Worm (Caenorhabditis elegans) whole organism, young adult: Measurements from ENCODE around the gene T03D3.5.

Source experiments
- ceh-91 ChIP-seq: fragments of 200-800 bp; sonication (Bioruptor generic); IDR thresholded peaks from 2 replicates; pipeline ENCODE4 v1.3.6; 2022; ENCODE audit warnings: missing genetic modification reagents, missing genetic modification characterization, missing compliant biosample characterization
- dpff-1 ChIP-seq: sonication (generic microtip); optimal IDR thresholded peaks from 2 replicates; lab custom pipeline; 2017; ENCODE audit warnings: mild to moderate bottlenecking, missing genetic modification characterization, missing compliant biosample characterization
- lag-1 ChIP-seq: fragments of 200-800 bp; sonication (Bioruptor generic); IDR thresholded peaks from 2 replicates; pipeline ENCODE4 v1.3.6; 2022; ENCODE audit warnings: missing genetic modification reagents, missing genetic modification characterization, missing compliant biosample characterization
- nfya-1 ChIP-seq: sonication (generic microtip); optimal IDR thresholded peaks from 2 replicates; lab custom pipeline; 2017; ENCODE audit warnings: antibody characterized with exemption, missing compliant biosample characterization, missing genetic modification characterization, borderline replicate concordance; ENCODE audit not compliant: insufficient read depth
- snpc-4 ChIP-seq, 5 experiments: fragments of 150-350 bp in 1 of 5; sonication (generic microtip) in 4 of 5; optimal IDR thresholded peaks; 2 replicates each; lab custom pipeline; 2014 to 2018; ENCODE audit warnings: missing genetic modification characterization in 5 of 5, missing biosample characterization in 3 of 5, antibody characterized with exemption in 2 of 5, mild to moderate bottlenecking in 2 of 5, missing compliant biosample characterization in 2 of 5, missing genotype in 2 of 5, moderate library complexity in 2 of 5, missing genetic modification reagents in 1 of 5
- unc-62 ChIP-seq: fragments of 150-350 bp; optimal IDR thresholded peaks from 2 replicates; lab custom pipeline; 2014; ENCODE audit warnings: missing biosample characterization, missing genetic modification reagents, missing genetic modification characterization

DNA sequence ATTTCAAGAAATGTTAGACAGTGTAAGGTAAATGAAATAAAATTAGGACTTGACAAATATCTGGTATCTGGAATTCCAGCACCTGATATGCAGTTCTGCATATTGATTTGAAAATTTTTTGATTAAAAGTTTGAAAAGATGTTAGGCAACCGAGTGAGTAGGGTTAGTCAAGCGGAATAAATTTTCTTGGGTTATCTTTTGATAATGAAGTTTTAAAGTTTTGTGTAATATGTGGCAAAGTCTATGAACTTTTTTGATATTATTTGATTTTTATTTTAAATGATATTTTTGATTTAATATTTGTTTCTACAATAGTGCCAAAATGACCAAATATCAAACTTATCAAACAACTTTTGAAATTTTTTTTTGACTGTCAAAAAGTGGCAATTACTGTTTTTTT, 42.9 kb upstream of the T03D3.5 start, which contains the start of gene srh-241:
- TF ChIP-seq unc-62 (GFP tag; lab: Kevin White, UChicago) = no peak
- TF ChIP-seq lag-1 (GFP tag; lab: Robert Waterston, UW) = no peak
- no peak for TF ChIP-seq dpff-1 (tag; lab: Kevin White, UChicago)
- TF ChIP-seq ceh-91 = no peak
- no peak for TF ChIP-seq snpc-4 (GFP tag; optimal IDR thresholded peaks at IDR 0.05; lab: Kevin White, UChicago)
- no peak for TF ChIP-seq snpc-4 (tag; optimal IDR thresholded peaks at IDR 0.05; lab: Kevin White, UChicago)
- no peak for TF ChIP-seq nfya-1 (tag; lab: Kevin White, UChicago)
